Fruit fly (Drosophila melanogaster): ENCODE measurements around the gene CG32119.

The CG32119 gene

DNA sequence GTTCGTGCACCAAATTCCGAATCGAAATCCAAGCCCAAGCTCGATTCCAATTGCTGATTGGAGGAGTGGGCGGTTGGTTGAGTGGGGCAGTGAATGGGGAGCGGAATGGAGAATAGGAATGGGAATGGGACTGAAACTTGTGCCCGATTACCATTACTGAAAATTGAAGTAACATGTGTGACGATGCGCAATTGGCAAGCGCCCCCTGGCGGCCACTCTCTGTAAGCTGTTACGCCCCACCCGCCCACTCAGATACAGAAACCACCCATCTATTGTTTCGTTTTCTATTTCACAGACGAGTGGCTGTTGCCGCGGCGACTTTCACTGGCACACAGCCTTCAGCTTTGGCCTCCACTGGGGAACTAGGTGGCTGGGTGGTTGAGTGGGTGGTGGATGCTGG lies 22.8 kb upstream of the CG32119 start:
- no peak for TF ChIP-seq woc (GFP tag; optimal IDR thresholded peaks at IDR 0.05)
- TF ChIP-seq fru (GFP tag; optimal IDR thresholded peaks at IDR 0.05), result no peak
- no peak for TF ChIP-seq HLH106 (tag; optimal IDR thresholded peaks at IDR 0.05)

DNA sequence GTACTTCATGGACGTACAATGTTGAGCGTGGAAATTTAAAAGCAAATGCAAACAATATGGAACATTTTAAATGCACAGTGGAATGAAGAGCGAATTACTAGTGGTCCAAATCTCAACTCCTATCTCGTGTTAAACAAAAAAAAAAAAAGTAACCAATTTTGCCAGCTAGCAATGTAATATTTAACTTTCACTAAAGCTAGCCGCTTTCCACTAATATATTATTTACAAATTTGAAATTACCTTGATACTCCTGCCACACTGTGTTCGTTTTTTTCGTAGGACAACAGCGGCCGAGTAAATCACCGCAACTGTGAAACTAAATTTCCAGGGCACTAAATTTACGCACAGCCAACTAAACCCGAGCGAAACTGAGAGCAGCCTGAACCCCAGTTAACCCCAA lies 19.4 kb upstream of the CG32119 start:
- no peak for TF ChIP-seq CG9705 (GFP tag; optimal IDR thresholded peaks at IDR 0.05)
- TF ChIP-seq sv (GFP tag; optimal IDR thresholded peaks at IDR 0.05), result no peak
- TF ChIP-seq h (GFP tag; optimal IDR thresholded peaks at IDR 0.05), result no peak
- TF ChIP-seq Mio (GFP tag; optimal IDR thresholded peaks at IDR 0.05), result no peak
- TF ChIP-seq CrebA (GFP tag; optimal IDR thresholded peaks at IDR 0.05; ENCODE audit: borderline replicate concordance), result no peak
- TF ChIP-seq jim (GFP tag; optimal IDR thresholded peaks at IDR 0.05), result no peak
- no peak for TF ChIP-seq Abd-B (GFP tag; optimal IDR thresholded peaks at IDR 0.05)
- no peak for TF ChIP-seq br (GFP tag; optimal IDR thresholded peaks at IDR 0.05)
- no peak for TF ChIP-seq dl (GFP tag; optimal IDR thresholded peaks at IDR 0.05; ENCODE audit: insufficient read depth in 1 of 2, partially characterized antibody in 2 of 2)
- no peak for TF ChIP-seq GATAd (GFP tag; optimal IDR thresholded peaks at IDR 0.05)
- no peak for TF ChIP-seq fru (GFP tag; optimal IDR thresholded peaks at IDR 0.05)
- no peak for TF ChIP-seq woc (GFP tag; optimal IDR thresholded peaks at IDR 0.05)
- no peak for TF ChIP-seq HLH106 (tag; optimal IDR thresholded peaks at IDR 0.05)

DNA sequence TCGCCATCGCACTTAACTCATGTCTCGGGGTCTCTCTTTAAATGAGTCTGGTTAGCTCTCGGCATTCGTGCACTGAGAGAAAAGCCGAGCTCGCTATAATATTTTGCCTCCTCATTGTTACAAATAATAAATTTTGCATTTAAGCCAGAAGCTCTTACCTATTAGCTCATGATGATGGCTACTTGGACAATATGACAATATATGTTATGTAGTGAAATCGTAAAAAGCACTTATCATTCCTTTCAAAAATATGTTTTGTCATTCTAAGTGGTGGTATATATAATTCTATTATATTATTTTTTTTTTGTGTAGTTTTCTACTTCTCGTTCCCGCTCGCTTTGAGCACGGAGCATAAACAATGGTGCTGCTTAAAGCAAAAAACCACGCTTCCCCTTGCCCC lies 18.8 kb upstream of the CG32119 start:
- TF ChIP-seq h (GFP tag; optimal IDR thresholded peaks at IDR 0.05) (peak; percentile 37), Hr78 (GFP tag; optimal IDR thresholded peaks at IDR 0.05) (no peak), GATAd (GFP tag; optimal IDR thresholded peaks at IDR 0.05) (no peak), dsf (GFP tag; optimal IDR thresholded peaks at IDR 0.05; ENCODE audit: borderline replicate concordance) (no peak), rgr (GFP tag; optimal IDR thresholded peaks at IDR 0.05) (peak; percentile 39), Sp1 (GFP tag; optimal IDR thresholded peaks at IDR 0.05) (peak; percentile 34), ey (GFP tag; optimal IDR thresholded peaks at IDR 0.05) (peak; percentile 21), br (GFP tag; optimal IDR thresholded peaks at IDR 0.05) (no peak), Hnf4 (GFP tag; optimal IDR thresholded peaks at IDR 0.05) (no peak), lola (GFP tag; optimal IDR thresholded peaks at IDR 0.05) (no peak), jim (GFP tag; optimal IDR thresholded peaks at IDR 0.05) (no peak), woc (GFP tag; optimal IDR thresholded peaks at IDR 0.05) (no peak), tai (GFP tag; optimal IDR thresholded peaks at IDR 0.05) (no peak), OdsH (GFP tag; optimal IDR thresholded peaks at IDR 0.05) (peak; percentile 30), foxo (GFP tag; optimal IDR thresholded peaks at IDR 0.05) (peak in 1 of 2 experiments; percentile 37), N (GFP tag; optimal IDR thresholded peaks at IDR 0.05) (no peak), psq (GFP tag; optimal IDR thresholded peaks at IDR 0.05) (peak; percentile 34), HLH106 (tag; optimal IDR thresholded peaks at IDR 0.05) (peak; percentile 16), Dfd (GFP tag; optimal IDR thresholded peaks at IDR 0.05) (no peak), dmrt93B (GFP tag; optimal IDR thresholded peaks at IDR 0.05) (peak; percentile 2), fru (GFP tag; optimal IDR thresholded peaks at IDR 0.05) (peak; percentile 30), CG32264 (GFP tag; optimal IDR thresholded peaks at IDR 0.05) (no peak), Hr83 (GFP tag; optimal IDR thresholded peaks at IDR 0.05; ENCODE audit: poor library complexity, severe bottlenecking) (no peak)

DNA sequence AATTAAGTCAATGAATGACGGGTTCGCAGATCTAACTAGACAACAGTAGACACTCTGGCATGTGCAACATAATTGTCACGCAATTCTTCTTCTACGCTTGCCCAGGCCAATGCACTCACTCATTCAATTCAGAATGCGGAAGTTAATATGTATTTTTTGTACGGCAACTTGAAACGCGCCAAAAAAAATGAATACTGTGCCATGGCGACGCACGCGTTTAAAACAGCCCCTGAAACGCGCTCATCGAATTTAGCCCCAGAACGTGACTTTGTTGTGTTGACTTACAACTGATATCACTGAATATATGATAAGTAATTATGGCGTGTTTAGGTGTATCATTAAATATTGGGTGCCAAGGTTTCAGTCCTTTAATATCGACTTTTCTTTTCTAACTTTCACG lies 17.6 kb upstream of the CG32119 start:
- no peak for TF ChIP-seq foxo (GFP tag; optimal IDR thresholded peaks at IDR 0.05)
- no peak for TF ChIP-seq Dfd (GFP tag; optimal IDR thresholded peaks at IDR 0.05)
- TF ChIP-seq Mio (GFP tag; optimal IDR thresholded peaks at IDR 0.05), result no peak
- TF ChIP-seq usp (GFP tag; optimal IDR thresholded peaks at IDR 0.05), result no peak
- TF ChIP-seq pan (optimal IDR thresholded peaks at IDR 0.05), result no peak
- no peak for TF ChIP-seq CG9705 (GFP tag; optimal IDR thresholded peaks at IDR 0.05)
- no peak for TF ChIP-seq lola (GFP tag; optimal IDR thresholded peaks at IDR 0.05)
- no peak for TF ChIP-seq dmrt93B (GFP tag; optimal IDR thresholded peaks at IDR 0.05)
- no peak for TF ChIP-seq dsf (GFP tag; optimal IDR thresholded peaks at IDR 0.05; ENCODE audit: borderline replicate concordance)
- no peak for TF ChIP-seq psq (GFP tag; optimal IDR thresholded peaks at IDR 0.05)
- TF ChIP-seq sage (GFP tag; optimal IDR thresholded peaks at IDR 0.05), result no peak
- TF ChIP-seq Hr83 (GFP tag; optimal IDR thresholded peaks at IDR 0.05; ENCODE audit: poor library complexity, severe bottlenecking), result no peak
- TF ChIP-seq GATAd (GFP tag; optimal IDR thresholded peaks at IDR 0.05), result no peak
- no peak for TF ChIP-seq fru (GFP tag; optimal IDR thresholded peaks at IDR 0.05)

DNA sequence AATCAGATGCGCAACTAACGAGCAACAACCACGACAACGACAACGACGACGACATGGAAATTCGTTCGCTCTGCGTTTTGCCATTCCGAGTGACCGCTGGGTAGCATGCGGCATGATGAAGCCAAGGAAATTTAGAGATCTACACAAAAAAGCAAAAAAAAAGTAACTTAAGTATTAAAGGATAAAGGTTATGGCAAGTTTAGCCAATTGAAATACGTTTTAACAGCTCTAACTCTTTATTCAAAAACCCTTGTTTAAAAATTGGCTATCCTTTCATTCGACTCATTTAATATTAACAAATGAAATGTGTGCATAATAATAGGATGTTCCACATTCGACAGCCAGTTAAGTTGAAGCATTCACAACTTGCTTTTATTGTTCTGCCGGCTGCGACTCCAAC lies 15.3 kb upstream of the CG32119 start:
- TF ChIP-seq Dfd (GFP tag; optimal IDR thresholded peaks at IDR 0.05) (no peak), dmrt93B (GFP tag; optimal IDR thresholded peaks at IDR 0.05) (no peak), sage (GFP tag; optimal IDR thresholded peaks at IDR 0.05) (no peak), woc (GFP tag; optimal IDR thresholded peaks at IDR 0.05) (peak; percentile 64), foxo (GFP tag; optimal IDR thresholded peaks at IDR 0.05) (peak in 1 of 2 experiments; percentile 39), h (GFP tag; optimal IDR thresholded peaks at IDR 0.05) (peak; percentile 19), HLH106 (tag; optimal IDR thresholded peaks at IDR 0.05) (peak; percentile 5), dl (GFP tag; optimal IDR thresholded peaks at IDR 0.05; ENCODE audit: insufficient read depth in 1 of 2, partially characterized antibody in 2 of 2) (no peak), jim (GFP tag; optimal IDR thresholded peaks at IDR 0.05) (no peak), CG32264 (GFP tag; optimal IDR thresholded peaks at IDR 0.05) (no peak), Abd-B (GFP tag; optimal IDR thresholded peaks at IDR 0.05) (no peak), fru (GFP tag; optimal IDR thresholded peaks at IDR 0.05) (peak; percentile 46), usp (GFP tag; optimal IDR thresholded peaks at IDR 0.05) (no peak), rgr (GFP tag; optimal IDR thresholded peaks at IDR 0.05) (no peak), CG9705 (GFP tag; optimal IDR thresholded peaks at IDR 0.05) (no peak), ey (GFP tag; optimal IDR thresholded peaks at IDR 0.05) (peak; percentile 31), psq (GFP tag; optimal IDR thresholded peaks at IDR 0.05) (no peak), dsf (GFP tag; optimal IDR thresholded peaks at IDR 0.05; ENCODE audit: borderline replicate concordance) (no peak), pan (optimal IDR thresholded peaks at IDR 0.05) (peak; percentile 14), OdsH (GFP tag; optimal IDR thresholded peaks at IDR 0.05) (peak; percentile 10)
